Worm (Caenorhabditis elegans) whole organism, late embryonic: ENCODE results near the gene R193.2.

Experiments used
- C38D4.7 ChIP-seq: fragments of 200-800 bp; sonication (Bioruptor generic); optimal IDR thresholded peaks from 2 replicates; lab custom pipeline; 2018; ENCODE audit warnings: mild to moderate bottlenecking, missing genetic modification characterization, moderate library complexity, missing compliant biosample characterization
- K09A11.1 ChIP-seq: sonication (generic microtip); optimal IDR thresholded peaks from 2 replicates; lab custom pipeline; 2017; ENCODE audit warnings: antibody characterized with exemption, mild to moderate bottlenecking, missing genetic modification characterization, missing compliant biosample characterization; ENCODE audit not compliant: insufficient read depth
- Y22D7AL.16 ChIP-seq: sonication (generic microtip); optimal IDR thresholded peaks from 2 replicates; lab custom pipeline; 2016; ENCODE audit warnings: missing genetic modification characterization, missing compliant biosample characterization
- ama-1 ChIP-seq: fragments of 150-350 bp; optimal IDR thresholded peaks from 2 replicates; lab custom pipeline; 2014
- ceh-14 ChIP-seq: sonication (generic microtip); optimal IDR thresholded peaks from 2 replicates; lab custom pipeline; 2016; ENCODE audit warnings: missing genotype, missing genetic modification characterization, missing compliant biosample characterization
- ceh-18 ChIP-seq: sonication (generic microtip); optimal IDR thresholded peaks from 2 replicates; lab custom pipeline; 2016; ENCODE audit warnings: missing genetic modification characterization, missing compliant biosample characterization
- ceh-22 ChIP-seq: sonication (generic microtip); optimal IDR thresholded peaks from 2 replicates; lab custom pipeline; 2017; ENCODE audit warnings: missing biosample characterization, missing genetic modification characterization
- ceh-31 ChIP-seq: sonication (generic microtip); optimal IDR thresholded peaks from 2 replicates; lab custom pipeline; 2016; ENCODE audit warnings: missing genetic modification characterization, missing compliant biosample characterization
- ceh-34 ChIP-seq: sonication (generic microtip); optimal IDR thresholded peaks from 2 replicates; lab custom pipeline; 2016; ENCODE audit warnings: mild to moderate bottlenecking, missing genetic modification characterization, missing compliant biosample characterization
- ceh-45 ChIP-seq: fragments of 200-800 bp; sonication (Bioruptor generic); IDR thresholded peaks from 2 replicates; pipeline ENCODE4 v1.3.6; 2022; ENCODE audit warnings: missing genetic modification reagents, missing genetic modification characterization, missing compliant biosample characterization
- ceh-6 ChIP-seq: fragments of 200-800 bp; sonication (Bioruptor generic); optimal IDR thresholded peaks from 2 replicates; lab custom pipeline; 2018; ENCODE audit warnings: mild to moderate bottlenecking, missing genetic modification characterization, missing compliant biosample characterization
- dmd-4 ChIP-seq: sonication (generic microtip); optimal IDR thresholded peaks from 2 replicates; lab custom pipeline; 2016; ENCODE audit warnings: borderline replicate concordance, missing genetic modification characterization, missing compliant biosample characterization
- elt-2 ChIP-seq: sonication (generic microtip); optimal IDR thresholded peaks from 2 replicates; lab custom pipeline; 2016; ENCODE audit warnings: missing genetic modification reagents, missing genetic modification characterization, missing compliant biosample characterization
- fkh-10 ChIP-seq: fragments of 150-350 bp; optimal IDR thresholded peaks from 2 replicates; lab custom pipeline; 2014; ENCODE audit warnings: missing biosample characterization, missing genetic modification reagents, missing genetic modification characterization
- gmeb-2 ChIP-seq: sonication (generic microtip); optimal IDR thresholded peaks from 2 replicates; lab custom pipeline; 2016; ENCODE audit warnings: missing genetic modification characterization, inconsistent platforms, missing compliant biosample characterization
- hlh-15 ChIP-seq: sonication (generic microtip); optimal IDR thresholded peaks from 2 replicates; lab custom pipeline; 2016; ENCODE audit warnings: missing genetic modification characterization, missing compliant biosample characterization
- hlh-8 ChIP-seq: sonication (generic microtip); optimal IDR thresholded peaks from 2 replicates; lab custom pipeline; 2016; ENCODE audit warnings: missing genotype, missing genetic modification characterization, missing compliant biosample characterization
- mec-3 ChIP-seq: sonication (generic microtip); optimal IDR thresholded peaks from 2 replicates; lab custom pipeline; 2016; ENCODE audit warnings: borderline replicate concordance, missing genetic modification characterization, missing compliant biosample characterization
- nhr-232 ChIP-seq: sonication (generic microtip); optimal IDR thresholded peaks from 2 replicates; lab custom pipeline; 2016; ENCODE audit warnings: missing genetic modification characterization, missing compliant biosample characterization
- pag-3 ChIP-seq: sonication (generic microtip); optimal IDR thresholded peaks from 2 replicates; lab custom pipeline; 2016; ENCODE audit warnings: missing compliant biosample characterization, missing genetic modification characterization, borderline replicate concordance
- pax-1 ChIP-seq: fragments of 150-350 bp; optimal IDR thresholded peaks from 2 replicates; lab custom pipeline; 2014; ENCODE audit warnings: missing biosample characterization, missing genetic modification characterization
- pqm-1 ChIP-seq: sonication (generic microtip); optimal IDR thresholded peaks from 2 replicates; lab custom pipeline; 2016; ENCODE audit warnings: missing genetic modification characterization, missing compliant biosample characterization
- rnt-1 ChIP-seq: sonication (generic microtip); optimal IDR thresholded peaks from 2 replicates; lab custom pipeline; 2016; ENCODE audit warnings: missing genetic modification characterization, missing compliant biosample characterization
- syd-9 ChIP-seq: sonication (generic microtip); optimal IDR thresholded peaks from 2 replicates; lab custom pipeline; 2016; ENCODE audit warnings: mild to moderate bottlenecking, missing genetic modification characterization, moderate library complexity, missing compliant biosample characterization
- unc-86 ChIP-seq: sonication (generic microtip); optimal IDR thresholded peaks from 2 replicates; lab custom pipeline; 2016; ENCODE audit warnings: missing genetic modification characterization, missing compliant biosample characterization
- ztf-16 ChIP-seq: sonication (generic microtip); optimal IDR thresholded peaks from 2 replicates; lab custom pipeline; 2017; ENCODE audit warnings: missing genetic modification characterization, missing compliant biosample characterization

The R193.2 gene

DNA sequence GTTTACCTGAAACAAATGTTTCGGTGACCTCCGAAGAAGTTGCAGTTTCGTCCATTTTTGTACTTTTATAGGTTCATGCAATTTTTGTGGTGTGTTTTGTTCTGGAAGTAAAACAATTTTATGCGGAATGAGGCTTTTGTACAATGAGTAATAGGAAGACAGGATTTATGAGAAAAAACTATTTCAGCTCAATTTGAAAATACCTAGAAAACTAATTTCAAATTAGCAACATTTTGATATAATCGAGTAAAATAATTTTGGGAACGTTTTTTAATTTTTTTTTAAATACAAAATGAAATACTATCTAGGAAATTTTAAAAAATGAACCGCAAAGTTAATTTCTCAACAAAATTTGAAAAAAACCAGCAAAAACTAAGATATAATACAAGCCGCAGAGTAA is 60.3 kb downstream of the R193.2 start, which contains the start of gene rei-2:
Gene rei-2 (minus strand): TSS at position 101 of the 400 bp plus-strand sequence.
- TF ChIP-seq K09A11.1 = no peak
- TF ChIP-seq ceh-31 (tag; lab: Kevin White, UChicago) = no peak
- no peak for TF ChIP-seq hlh-15 (tag; lab: Kevin White, UChicago)
- TF ChIP-seq C38D4.7 (GFP tag; lab: Kevin White, UChicago) = no peak
- no peak for TF ChIP-seq pag-3 (tag; lab: Kevin White, UChicago)
- no peak for TF ChIP-seq dmd-4 (tag; lab: Kevin White, UChicago)

DNA sequence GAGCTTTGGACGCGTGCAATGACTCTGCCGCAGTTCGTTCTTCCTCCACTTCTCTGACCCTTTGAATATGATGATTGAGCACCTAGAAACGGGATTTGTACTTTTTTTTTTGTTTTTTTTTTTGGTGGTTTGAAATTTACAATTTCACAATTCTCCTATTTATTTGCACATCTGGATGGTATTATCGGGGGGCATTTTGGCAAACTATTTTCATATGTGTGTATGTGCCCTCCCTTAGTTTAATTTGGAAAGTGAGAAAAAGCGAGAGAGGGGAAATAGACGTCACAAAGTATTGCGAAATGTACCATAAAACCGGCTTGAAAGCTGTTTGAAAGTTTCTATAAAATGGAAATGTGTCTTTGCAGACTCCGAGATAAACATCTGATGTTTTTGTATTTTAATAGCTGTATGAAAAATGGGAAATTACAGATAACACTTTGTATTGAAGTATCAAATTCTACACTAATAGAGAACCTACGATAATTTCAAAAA is 61.9 kb downstream of the R193.2 start:
- TF ChIP-seq syd-9 (tag; lab: Kevin White, UChicago) (no peak), hlh-8 (tag; lab: Kevin White, UChicago) (peak; percentile 35)

DNA sequence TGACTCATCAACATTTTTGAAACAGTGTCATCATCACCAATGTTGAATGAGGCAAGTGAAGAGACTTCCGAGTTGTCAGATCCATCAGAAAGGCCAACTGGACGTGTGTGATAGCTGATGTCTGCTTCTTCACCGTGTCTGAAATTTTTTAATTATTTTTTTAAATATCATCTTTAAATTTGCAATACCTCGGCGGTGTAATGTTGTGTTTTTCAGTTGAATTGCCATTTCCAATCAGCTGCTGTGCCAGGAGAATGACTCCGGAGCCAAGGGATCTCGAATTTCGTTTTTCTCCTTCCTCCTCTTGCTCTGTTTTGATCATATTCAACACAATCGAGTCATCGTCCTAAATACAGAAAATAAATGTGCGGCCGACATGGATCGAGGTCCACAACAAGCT is 63.4 kb downstream of the R193.2 start:
- TF ChIP-seq mec-3 (tag; lab: Kevin White, UChicago) = no peak
- TF ChIP-seq ama-1 (lab: Kevin White, UChicago) = no peak
- no peak for TF ChIP-seq elt-2 (tag; lab: Kevin White, UChicago)
- TF ChIP-seq fkh-10 (GFP tag; lab: Kevin White, UChicago) = no peak
- TF ChIP-seq ceh-45 (GFP tag; lab: Robert Waterston, UW) = no peak
- TF ChIP-seq ceh-34 (tag; lab: Kevin White, UChicago) = no peak
- TF ChIP-seq rnt-1 (tag; lab: Kevin White, UChicago) = no peak
- TF ChIP-seq nhr-232 (tag; lab: Kevin White, UChicago) = no peak
- no peak for TF ChIP-seq ztf-16 (tag; lab: Kevin White, UChicago)
- no peak for TF ChIP-seq pax-1 (tag; lab: Kevin White, UChicago)
- TF ChIP-seq Y22D7AL.16 = no peak
- TF ChIP-seq pqm-1 (tag; lab: Kevin White, UChicago) = no peak
- TF ChIP-seq K09A11.1 = no peak
- no peak for TF ChIP-seq unc-86 (tag; lab: Kevin White, UChicago)
- no peak for TF ChIP-seq ceh-22
- TF ChIP-seq ceh-6 = no peak
- no peak for TF ChIP-seq gmeb-2 (tag; lab: Kevin White, UChicago)
- TF ChIP-seq ceh-18 (tag; lab: Kevin White, UChicago) = no peak
- TF ChIP-seq ceh-14 (tag; lab: Kevin White, UChicago) = no peak
- TF ChIP-seq, all 69 proteins: peak for 0
